Fruit fly (Drosophila melanogaster) whole organism, pupa: ENCODE data around the gene CG32365.

Experiments used
- CG15710 ChIP-seq: fragments of 200-800 bp; sonication (Bioruptor generic); optimal IDR thresholded peaks from 2 replicates; lab custom pipeline; 2018; ENCODE audit warnings: missing biosample characterization, mild to moderate bottlenecking, missing genetic modification characterization, moderate library complexity
- CG17806 ChIP-seq: fragments of 200-800 bp; sonication (Bioruptor generic); optimal IDR thresholded peaks from 2 replicates; lab custom pipeline; 2018; ENCODE audit warnings: missing biosample characterization, mild to moderate bottlenecking, missing genetic modification characterization, moderate library complexity
- CG4496 ChIP-seq: fragments of 200-800 bp; sonication (Bioruptor generic); IDR thresholded peaks from 3 replicates; pipeline ENCODE4 v1.3.6; 2022; ENCODE audit warnings: missing biosample characterization, missing genetic modification characterization
- CG8301 ChIP-seq: fragments of 200-800 bp; sonication (Bioruptor generic); optimal IDR thresholded peaks from 2 replicates; lab custom pipeline; 2018; ENCODE audit warnings: missing biosample characterization, mild to moderate bottlenecking, missing genetic modification characterization
- EcR ChIP-seq: fragments of 200-800 bp; sonication (Bioruptor generic); optimal IDR thresholded peaks from 3 replicates; lab custom pipeline; 2019; ENCODE audit warnings: missing biosample characterization, missing genetic modification characterization, mild to moderate bottlenecking, moderate library complexity, missing genetic modification reagents
- Pif1B ChIP-seq: fragments of 200-800 bp; sonication (Bioruptor generic); optimal IDR thresholded peaks from 3 replicates; lab custom pipeline; 2016; ENCODE audit warnings: missing biosample characterization, missing genetic modification characterization
- rn ChIP-seq: fragments of 200-800 bp; sonication (Bioruptor generic); IDR thresholded peaks from 2 replicates; pipeline ENCODE4 v1.3.6; 2022; ENCODE audit warnings: missing biosample characterization, missing genetic modification characterization

DNA sequence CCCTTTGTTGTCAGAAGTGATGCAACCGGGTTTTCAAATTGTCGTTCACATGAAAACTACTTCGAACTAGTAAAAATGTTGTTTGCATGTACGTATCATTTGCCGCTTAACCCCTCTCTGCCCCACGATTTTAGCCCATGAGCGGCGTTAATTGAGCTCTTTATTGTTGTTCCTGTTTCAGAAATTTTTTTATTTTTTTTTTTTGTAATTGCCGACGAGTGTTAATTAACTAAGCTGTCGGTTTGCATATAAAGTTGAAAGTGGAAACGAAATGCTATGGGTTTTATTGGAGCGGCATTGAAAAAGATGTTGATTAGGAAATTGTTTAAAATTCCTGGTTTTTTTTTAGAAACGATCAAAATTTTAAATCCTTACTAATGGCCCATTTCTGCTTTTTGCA lies 30.5 kb upstream of the CG32365 start:
- no peak for TF ChIP-seq CG15710
- TF ChIP-seq rn (GFP tag; lab: Robert Waterston, UW): no peak
- no peak for TF ChIP-seq EcR (GFP tag; lab: Kevin White, UChicago)
- TF ChIP-seq CG4496 (GFP tag; lab: Robert Waterston, UW): no peak
- no peak for TF ChIP-seq Pif1B (GFP tag; lab: Kevin White, UChicago)
- no peak for TF ChIP-seq CG8301 (tag; lab: Kevin White, UChicago)
- no peak for TF ChIP-seq CG17806 (tag; lab: Kevin White, UChicago)
